Worm (Caenorhabditis elegans): Measurements from ENCODE around the gene C54C6.5.

Gene C54C6.5

ce11 chrIII:3549750-3550149 lies at the start of gene C54C6.5:
TSS of gene C54C6.5 (minus strand) at chrIII:3549850.
- TF ChIP-seq nhr-76 (tag; optimal IDR thresholded peaks at IDR 0.05): no peak
- no peak for TF ChIP-seq pqm-1 (tag; optimal IDR thresholded peaks at IDR 0.05)
- TF ChIP-seq ceh-9 (tag; optimal IDR thresholded peaks at IDR 0.05): no peak
- no peak for TF ChIP-seq skn-1 (tag; optimal IDR thresholded peaks at IDR 0.05)
- TF ChIP-seq lin-39 (tag; optimal IDR thresholded peaks at IDR 0.05): no peak
- no peak for TF ChIP-seq R02D3.7 (tag; optimal IDR thresholded peaks at IDR 0.05)
- no peak for TF ChIP-seq mdl-1 (tag; optimal IDR thresholded peaks at IDR 0.05)
- TF ChIP-seq nhr-67 (tag; optimal IDR thresholded peaks at IDR 0.05): no peak
- TF ChIP-seq hmg-11 (tag; optimal IDR thresholded peaks at IDR 0.05): no peak
- no peak for TF ChIP-seq ztf-11 (tag; optimal IDR thresholded peaks at IDR 0.05)
- TF ChIP-seq mml-1 (tag; optimal IDR thresholded peaks at IDR 0.05): no peak
- TF ChIP-seq nhr-43 (tag; optimal IDR thresholded peaks at IDR 0.05; ENCODE audit: poor library complexity, severe bottlenecking): no peak
- no peak for TF ChIP-seq aly-2 (tag; optimal IDR thresholded peaks at IDR 0.05)
- TF ChIP-seq ceh-16 (tag; optimal IDR thresholded peaks at IDR 0.05): no peak
- no peak for TF ChIP-seq unc-62 (GFP tag; optimal IDR thresholded peaks at IDR 0.05)
- no peak for TF ChIP-seq snpc-4 (tag; optimal IDR thresholded peaks at IDR 0.05)
- no peak for TF ChIP-seq lin-15B (tag; optimal IDR thresholded peaks at IDR 0.05)
- no peak for TF ChIP-seq nhr-25 (tag; optimal IDR thresholded peaks at IDR 0.05)

- no peak for TF ChIP-seq aly-2 (tag; optimal IDR thresholded peaks at IDR 0.05)
- TF ChIP-seq nfya-1 (tag; optimal IDR thresholded peaks at IDR 0.05; ENCODE audit: insufficient read depth): peak; percentile 75
These were observed 45.0 kb upstream of the C54C6.5 start for ce11 chrIII:3594681-3595080.

DNA sequence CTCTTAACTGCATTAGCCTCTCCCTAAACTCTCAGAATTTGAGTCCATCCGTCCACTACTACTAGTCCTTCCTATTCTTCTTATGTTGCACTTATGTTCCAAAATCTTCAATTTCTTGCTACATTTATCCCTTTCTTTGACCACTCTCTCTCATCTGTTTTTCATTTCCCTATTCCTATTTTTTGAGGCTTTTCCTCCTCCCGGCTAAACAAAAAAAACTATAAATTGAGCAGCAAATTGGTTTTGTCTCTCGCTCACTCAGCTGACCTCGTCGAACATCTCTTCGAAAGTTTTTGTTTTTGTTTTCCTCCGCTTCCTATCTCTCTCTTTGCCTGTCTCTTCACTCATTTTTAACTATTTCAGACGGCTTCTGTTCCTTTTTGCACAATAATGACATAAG lies 40.7 kb upstream of the C54C6.5 start, which contains the start of gene ptp-1:
ptp-1 (plus strand) TSS at position 358 of the 400 bp plus-strand sequence.
- TF ChIP-seq egl-5 (tag; optimal IDR thresholded peaks at IDR 0.05) (peak; percentile 70), ama-1 (optimal IDR thresholded peaks at IDR 0.05) (no peak)

ce11 chrIII:3588183-3588582 lies 38.5 kb upstream of the C54C6.5 start:
- no peak for TF ChIP-seq fos-1 (tag; optimal IDR thresholded peaks at IDR 0.05)
- TF ChIP-seq elt-1 (tag; optimal IDR thresholded peaks at IDR 0.05): no peak

- TF ChIP-seq unc-39 (tag; optimal IDR thresholded peaks at IDR 0.05) (no peak), hmg-11 (tag; optimal IDR thresholded peaks at IDR 0.05) (peak; percentile 16)
These were observed 33.7 kb upstream of the C54C6.5 start for ce11 chrIII:3583341-3583740.

DNA sequence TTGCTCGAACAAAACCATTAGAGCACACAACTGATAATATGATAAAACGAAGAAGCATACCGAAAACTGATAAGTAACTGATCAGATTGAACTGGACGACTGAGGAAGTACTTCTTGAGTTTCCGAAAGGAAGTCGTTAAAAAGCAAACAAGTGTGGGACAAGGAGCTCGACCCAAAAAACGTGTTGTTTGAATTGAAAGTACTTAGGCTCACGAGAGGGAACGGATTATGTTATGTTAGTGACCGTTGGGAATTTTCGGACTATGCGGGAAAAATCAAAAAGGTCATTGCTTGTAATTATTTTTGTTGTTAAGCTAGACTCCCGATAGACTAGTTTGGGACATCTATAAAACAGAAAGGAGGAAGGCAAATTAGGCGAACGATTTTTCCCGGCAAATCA lies 32.0 kb upstream of the C54C6.5 start, which contains the start of gene C48D5.3:
C48D5.3 (minus strand) TSS at position 101 of the 400 bp plus-strand sequence.
- TF ChIP-seq fos-1 (tag; optimal IDR thresholded peaks at IDR 0.05): no peak
- no peak for TF ChIP-seq lsy-12 (tag; optimal IDR thresholded peaks at IDR 0.05)
- TF ChIP-seq nhr-23 (tag; optimal IDR thresholded peaks at IDR 0.05): no peak
- no peak for TF ChIP-seq ama-1 (optimal IDR thresholded peaks at IDR 0.05)
- TF ChIP-seq nhr-67 (tag; optimal IDR thresholded peaks at IDR 0.05): no peak
- no peak for TF ChIP-seq lin-15B (tag; optimal IDR thresholded peaks at IDR 0.05)
- TF ChIP-seq elt-1 (tag; optimal IDR thresholded peaks at IDR 0.05): no peak
- no peak for TF ChIP-seq jun-1 (tag; optimal IDR thresholded peaks at IDR 0.05)
- TF ChIP-seq skn-1 (tag; optimal IDR thresholded peaks at IDR 0.05): no peak
- no peak for TF ChIP-seq nhr-25 (tag; optimal IDR thresholded peaks at IDR 0.05)
- TF ChIP-seq mml-1 (tag; optimal IDR thresholded peaks at IDR 0.05): no peak
- TF ChIP-seq nhr-11 (tag; optimal IDR thresholded peaks at IDR 0.05): no peak
- no peak for TF ChIP-seq ztf-11 (tag; optimal IDR thresholded peaks at IDR 0.05)
- no peak for TF ChIP-seq nhr-76 (tag; optimal IDR thresholded peaks at IDR 0.05)

DNA sequence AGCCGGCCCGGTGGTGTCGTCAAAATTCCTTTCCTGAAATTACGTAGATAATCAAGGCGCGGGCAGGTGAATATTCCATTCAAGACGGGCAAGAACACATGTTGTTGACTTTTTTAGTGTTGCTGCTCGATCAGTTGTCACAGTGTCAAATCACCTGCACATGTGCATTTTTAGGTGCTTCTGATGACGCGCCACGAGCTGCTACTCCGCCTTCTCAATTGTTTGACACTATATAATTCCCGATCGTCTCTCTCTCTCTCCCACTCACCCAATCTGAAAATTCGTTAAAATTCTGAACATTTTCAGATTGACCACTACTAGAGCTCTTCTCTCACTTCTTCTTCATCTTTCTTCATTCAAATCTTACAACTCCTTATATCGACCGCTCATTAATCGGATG lies 23.6 kb upstream of the C54C6.5 start, which contains the start of gene nhr-6:
nhr-6 (plus strand) TSS at position 301 of the 400 bp plus-strand sequence.
- no peak for TF ChIP-seq unc-39 (tag; optimal IDR thresholded peaks at IDR 0.05)
- no peak for TF ChIP-seq ztf-11 (tag; optimal IDR thresholded peaks at IDR 0.05)
- TF ChIP-seq sea-2 (GFP tag; optimal IDR thresholded peaks at IDR 0.05): no peak
- no peak for TF ChIP-seq fkh-2 (tag; optimal IDR thresholded peaks at IDR 0.05)
- no peak for TF ChIP-seq snpc-4 (tag; optimal IDR thresholded peaks at IDR 0.05)
- TF ChIP-seq nfya-1 (tag; optimal IDR thresholded peaks at IDR 0.05; ENCODE audit: insufficient read depth): no peak
- no peak for TF ChIP-seq nhr-237 (tag; optimal IDR thresholded peaks at IDR 0.05)
- TF ChIP-seq nhr-43 (tag; optimal IDR thresholded peaks at IDR 0.05; ENCODE audit: poor library complexity, severe bottlenecking): no peak
- TF ChIP-seq nhr-28 (tag; optimal IDR thresholded peaks at IDR 0.05): no peak
- TF ChIP-seq R02D3.7 (tag; optimal IDR thresholded peaks at IDR 0.05): no peak
- TF ChIP-seq ZK546.5 (tag; optimal IDR thresholded peaks at IDR 0.05): no peak
- no peak for TF ChIP-seq egl-5 (tag; optimal IDR thresholded peaks at IDR 0.05)
- TF ChIP-seq mml-1 (tag; optimal IDR thresholded peaks at IDR 0.05): no peak
- no peak for TF ChIP-seq unc-62 (GFP tag; optimal IDR thresholded peaks at IDR 0.05)
- TF ChIP-seq lsy-12 (tag; optimal IDR thresholded peaks at IDR 0.05): no peak
- no peak for TF ChIP-seq eor-1 (tag; optimal IDR thresholded peaks at IDR 0.05)
- TF ChIP-seq fkh-10 (GFP tag; optimal IDR thresholded peaks at IDR 0.05): no peak
- TF ChIP-seq elt-2 (tag; optimal IDR thresholded peaks at IDR 0.05): no peak
- TF ChIP-seq nhr-25 (tag; optimal IDR thresholded peaks at IDR 0.05): no peak
- TF ChIP-seq lin-15B (tag; optimal IDR thresholded peaks at IDR 0.05): no peak

All from whole organism, L3 larva.